Worm (Caenorhabditis elegans): Measurements from ENCODE around the gene his-16.

ce11 chrII:13859847-13860246 is 41.9 kb upstream of the his-16 start:
- TF ChIP-seq xnd-1 (tag; optimal IDR thresholded peaks at IDR 0.05), result no peak
- no peak for TF ChIP-seq snpc-4 (GFP tag; optimal IDR thresholded peaks at IDR 0.05)
- no peak for TF ChIP-seq snpc-4 (tag; optimal IDR thresholded peaks at IDR 0.05)
- no peak for TF ChIP-seq Y67H2A.10 (GFP tag; conservative IDR thresholded peaks at IDR 0.05)
- no peak for TF ChIP-seq C06A6.2 (GFP tag; conservative IDR thresholded peaks at IDR 0.05)
- no peak for TF ChIP-seq madf-10 (tag; optimal IDR thresholded peaks at IDR 0.05)
- no peak for TF ChIP-seq F55B11.4 (tag; optimal IDR thresholded peaks at IDR 0.05; ENCODE audit: borderline replicate concordance, insufficient read depth)
- TF ChIP-seq ama-1 (optimal IDR thresholded peaks at IDR 0.05), result no peak
- no peak for TF ChIP-seq ama-1 (GFP tag; optimal IDR thresholded peaks at IDR 0.05)
- no peak for TF ChIP-seq somi-1 (GFP tag; optimal IDR thresholded peaks at IDR 0.05)
- TF ChIP-seq ets-4 (GFP tag; optimal IDR thresholded peaks at IDR 0.05), result no peak
- TF ChIP-seq nfya-1 (tag; optimal IDR thresholded peaks at IDR 0.05; ENCODE audit: borderline replicate concordance, insufficient read depth), result no peak
- TF ChIP-seq madf-3 (GFP tag; IDR thresholded peaks at IDR 0.05), result no peak
- TF ChIP-seq unc-62 (GFP tag; optimal IDR thresholded peaks at IDR 0.05), result no peak

Measured in whole organism, young adult.